Comparison of ENCODE assay signal across 1 fruit fly cellular context in genomic region chr3L:2107293-2107858, dm6.
TF ChIP-seq lines count a peak whose summit lies in the region.

No protein-coding gene starts in this region.

TF ChIP-seq in whole organism, embryonic, 481 proteins besides CTCF, POLR2A, EP300 and RAD21 (continued from another document):
- TF ChIP-seq Neu2 (GFP tag; optimal IDR thresholded peaks at IDR 0.05; lab: Kevin White, UChicago; ENCODE audit: borderline replicate concordance) (no peak), zfh2 (GFP tag; optimal IDR thresholded peaks at IDR 0.05; lab: Kevin White, UChicago) (no peak), danr (GFP tag; IDR thresholded peaks at IDR 0.05; lab: Robert Waterston, UW) (no peak), CG4282 (GFP tag; optimal IDR thresholded peaks at IDR 0.05; lab: Kevin White, UChicago) (no peak), bowl (GFP tag; IDR thresholded peaks at IDR 0.05; lab: Robert Waterston, UW) (no peak), wdn (GFP tag; IDR thresholded peaks at IDR 0.05; lab: Robert Waterston, UW) (no peak), CG34376 (GFP tag; optimal IDR thresholded peaks at IDR 0.05; lab: Kevin White, UChicago) (no peak), CG2202 (tag; optimal IDR thresholded peaks at IDR 0.05; lab: Kevin White, UChicago) (no peak), Hr51 (GFP tag; optimal IDR thresholded peaks at IDR 0.05; lab: Kevin White, UChicago) (no peak), tup (GFP tag; optimal IDR thresholded peaks at IDR 0.05; lab: Kevin White, UChicago) (no peak)
